Worm (Caenorhabditis elegans) whole organism, L2 larva: Measurements from ENCODE around the gene srsx-33.
A peak's percentile ranks its signal among the peaks of the same experiment; 100 is the strongest.

ENCODE experiments used
- C34F6.9 ChIP-seq: fragments of 150-350 bp; optimal IDR thresholded peaks from 2 replicates; lab custom pipeline; 2014; ENCODE audit warnings: missing biosample characterization, missing genetic modification characterization
- F13H6.1 ChIP-seq: sonication (generic microtip); optimal IDR thresholded peaks from 2 replicates; lab custom pipeline; 2016; ENCODE audit warnings: missing genetic modification characterization, missing compliant biosample characterization
- Y55F3AM.14 ChIP-seq: fragments of 200-800 bp; sonication (Bioruptor generic); optimal IDR thresholded peaks from 2 replicates; lab custom pipeline; 2018; ENCODE audit warnings: mild to moderate bottlenecking, missing genetic modification characterization, missing compliant biosample characterization
- ZK546.5 ChIP-seq: sonication (generic microtip); optimal IDR thresholded peaks from 2 replicates; lab custom pipeline; 2017; ENCODE audit warnings: missing biosample characterization, missing genetic modification characterization
- aly-2 ChIP-seq: fragments of 150-350 bp; optimal IDR thresholded peaks from 2 replicates; lab custom pipeline; 2014; ENCODE audit warnings: missing biosample characterization, missing genetic modification characterization
- ama-1 ChIP-seq: fragments of 150-350 bp; optimal IDR thresholded peaks from 2 replicates; lab custom pipeline; 2018; ENCODE audit warnings: inconsistent platforms
- blmp-1 ChIP-seq: sonication (generic microtip); optimal IDR thresholded peaks from 2 replicates; lab custom pipeline; 2017; ENCODE audit warnings: missing genetic modification characterization, mild to moderate bottlenecking, missing compliant biosample characterization, antibody characterized with exemption, moderate library complexity; ENCODE audit not compliant: insufficient read depth
- ceh-82 ChIP-seq: fragments of 150-350 bp; optimal IDR thresholded peaks from 2 replicates; lab custom pipeline; 2014; ENCODE audit warnings: missing biosample characterization, missing genetic modification characterization
- crh-2 ChIP-seq: sonication (generic microtip); optimal IDR thresholded peaks from 2 replicates; lab custom pipeline; 2017; ENCODE audit warnings: missing biosample characterization, missing genetic modification characterization
- dmd-4 ChIP-seq: sonication (generic microtip); optimal IDR thresholded peaks from 2 replicates; lab custom pipeline; 2017; ENCODE audit warnings: missing biosample characterization, missing genetic modification characterization
- egl-27 ChIP-seq: sonication (generic microtip); optimal IDR thresholded peaks from 3 replicates; lab custom pipeline; 2017; ENCODE audit warnings: missing biosample characterization, missing genetic modification reagents, missing genetic modification characterization
- elt-1 ChIP-seq: fragments of 150-350 bp; optimal IDR thresholded peaks from 2 replicates; lab custom pipeline; 2014; ENCODE audit warnings: missing biosample characterization, missing genetic modification characterization
- elt-3 ChIP-seq: sonication (generic microtip); optimal IDR thresholded peaks from 2 replicates; lab custom pipeline; 2017; ENCODE audit warnings: missing biosample characterization, missing genetic modification characterization
- gmeb-1 ChIP-seq: fragments of 150-350 bp; optimal IDR thresholded peaks from 2 replicates; lab custom pipeline; 2014; ENCODE audit warnings: missing biosample characterization, missing genetic modification characterization
- lin-11 ChIP-seq: fragments of 150-350 bp; sonication (generic microtip); optimal IDR thresholded peaks from 2 replicates; lab custom pipeline; 2014; ENCODE audit warnings: missing biosample characterization, missing genetic modification characterization, inconsistent platforms, mixed read lengths
- lin-13 ChIP-seq: fragments of 150-350 bp; optimal IDR thresholded peaks from 2 replicates; lab custom pipeline; 2014; ENCODE audit warnings: missing biosample characterization, missing genetic modification reagents, missing genetic modification characterization
- lsy-2 ChIP-seq, 2 experiments: fragments of 150-350 bp in 1 of 2; sonication (generic microtip) in 1 of 2; optimal IDR thresholded peaks; 2 replicates each; lab custom pipeline; 2014 to 2017; ENCODE audit warnings: missing biosample characterization in 2 of 2, missing genetic modification characterization in 2 of 2
- mab-5 ChIP-seq: fragments of 150-350 bp; optimal IDR thresholded peaks from 2 replicates; lab custom pipeline; 2014; ENCODE audit warnings: missing biosample characterization, missing genetic modification characterization
- mdl-1 ChIP-seq, 2 experiments: fragments of 150-350 bp in 1 of 2; sonication (generic microtip) in 1 of 2; optimal IDR thresholded peaks; 2 replicates each; lab custom pipeline; 2017; ENCODE audit warnings: missing biosample characterization in 2 of 2, missing genetic modification characterization in 2 of 2
- nhr-10 ChIP-seq: sonication (generic microtip); optimal IDR thresholded peaks from 2 replicates; lab custom pipeline; 2017; ENCODE audit warnings: missing biosample characterization, missing genetic modification characterization
- nhr-11 ChIP-seq: fragments of 150-350 bp; optimal IDR thresholded peaks from 2 replicates; lab custom pipeline; 2014; ENCODE audit warnings: missing biosample characterization, missing genetic modification characterization
- nhr-12 ChIP-seq: fragments of 150-350 bp; optimal IDR thresholded peaks from 2 replicates; lab custom pipeline; 2014; ENCODE audit warnings: missing biosample characterization, missing genetic modification characterization
- nhr-129 ChIP-seq: fragments of 150-350 bp; optimal IDR thresholded peaks from 2 replicates; lab custom pipeline; 2014; ENCODE audit warnings: missing biosample characterization, missing genetic modification characterization
- nhr-21 ChIP-seq: fragments of 150-350 bp; optimal IDR thresholded peaks from 2 replicates; lab custom pipeline; 2014; ENCODE audit warnings: missing biosample characterization, missing genetic modification characterization
- nhr-25 ChIP-seq: fragments of 150-350 bp; sonication (generic microtip); optimal IDR thresholded peaks from 3 replicates; lab custom pipeline; 2014; ENCODE audit warnings: missing biosample characterization, missing genetic modification characterization
- nhr-6 ChIP-seq: fragments of 150-350 bp; optimal IDR thresholded peaks from 2 replicates; lab custom pipeline; 2014; ENCODE audit warnings: missing biosample characterization, missing genetic modification characterization
- nhr-77 ChIP-seq: fragments of 150-350 bp; optimal IDR thresholded peaks from 2 replicates; lab custom pipeline; 2014; ENCODE audit warnings: missing biosample characterization, missing genetic modification characterization
- peb-1 ChIP-seq: fragments of 150-350 bp; optimal IDR thresholded peaks from 2 replicates; lab custom pipeline; 2014; ENCODE audit warnings: missing biosample characterization, missing genetic modification characterization
- sma-9 ChIP-seq, 2 experiments: fragments of 150-350 bp in 1 of 2; sonication (generic microtip) in 1 of 2; optimal IDR thresholded peaks; 2 replicates each; lab custom pipeline; 2014 to 2016; ENCODE audit warnings: missing genetic modification characterization in 2 of 2, mild to moderate bottlenecking in 1 of 2, missing biosample characterization in 1 of 2, missing compliant biosample characterization in 1 of 2, missing genetic modification reagents in 1 of 2, moderate library complexity in 1 of 2
- unc-39 ChIP-seq: fragments of 150-350 bp; optimal IDR thresholded peaks from 2 replicates; lab custom pipeline; 2014; ENCODE audit warnings: missing biosample characterization, missing genetic modification characterization
- unc-55 ChIP-seq: fragments of 150-350 bp; sonication (generic microtip); optimal IDR thresholded peaks from 3 replicates; lab custom pipeline; 2014; ENCODE audit warnings: missing biosample characterization, missing genetic modification reagents, missing genetic modification characterization
- unc-62 ChIP-seq: fragments of 150-350 bp; optimal IDR thresholded peaks from 2 replicates; lab custom pipeline; 2014; ENCODE audit warnings: missing biosample characterization, missing genetic modification reagents, missing genetic modification characterization
- ztf-1 ChIP-seq: fragments of 200-800 bp; sonication (Bioruptor generic); conservative IDR thresholded peaks from 2 replicates; pipeline ENCODE4 v1.3.6; 2022; ENCODE audit warnings: missing genetic modification characterization, missing compliant biosample characterization
- ztf-11 ChIP-seq: sonication (generic microtip); optimal IDR thresholded peaks from 2 replicates; lab custom pipeline; 2017; ENCODE audit warnings: missing biosample characterization, missing genetic modification characterization

The srsx-33 gene

ce11 chrV:11223698-11224097, 28.6 kb downstream of the srsx-33 start:
- TF ChIP-seq unc-39 (tag; lab: Kevin White, UChicago) (no peak), mdl-1 (tag; optimal IDR thresholded peaks at IDR 0.05; lab: Kevin White, UChicago) (no peak), unc-62 (GFP tag; lab: Kevin White, UChicago) (no peak), C34F6.9 (tag; lab: Kevin White, UChicago) (no peak), lin-11 (tag; lab: Kevin White, UChicago) (no peak), nhr-21 (tag; lab: Kevin White, UChicago) (no peak), ztf-11 (tag; lab: Kevin White, UChicago) (no peak), nhr-11 (no peak), ztf-1 (no peak), peb-1 (tag; lab: Kevin White, UChicago) (no peak), dmd-4 (no peak), ama-1 (lab: Kevin White, UChicago) (no peak)
- TF ChIP-seq, all 48 proteins: peak for 0

ce11 chrV:11220936-11221335, 31.4 kb downstream of the srsx-33 start, which contains the start of gene T19B10.2:
TSS of gene T19B10.2 (plus strand) at chrV:11221302.
- TF ChIP-seq elt-1 (tag; lab: Kevin White, UChicago): peak; percentile 87
- TF ChIP-seq nhr-10 (tag; lab: Kevin White, UChicago): no peak
- TF ChIP-seq, all 48 proteins: peak for 1

- no peak for TF ChIP-seq ZK546.5 (tag; lab: Kevin White, UChicago)
- no peak for TF ChIP-seq nhr-6 (tag; lab: Kevin White, UChicago)
- TF ChIP-seq C34F6.9 (tag; lab: Kevin White, UChicago): no peak
- no peak for TF ChIP-seq ztf-11 (tag; lab: Kevin White, UChicago)
- no peak for TF ChIP-seq gmeb-1 (tag; lab: Kevin White, UChicago)
- TF ChIP-seq ceh-82 (tag; lab: Kevin White, UChicago): no peak
- no peak for TF ChIP-seq elt-1 (tag; lab: Kevin White, UChicago)
- no peak for TF ChIP-seq unc-55 (GFP tag; lab: Kevin White, UChicago)
- TF ChIP-seq lin-13 (GFP tag; lab: Kevin White, UChicago): no peak
- no peak for TF ChIP-seq nhr-129 (tag; lab: Kevin White, UChicago)
- no peak for TF ChIP-seq blmp-1 (tag; lab: Kevin White, UChicago)
- no peak for TF ChIP-seq aly-2 (tag; lab: Kevin White, UChicago)
Measured at ce11 chrV:11220415-11220814, 31.9 kb downstream of the srsx-33 start.

- TF ChIP-seq nhr-25 (tag; lab: Kevin White, UChicago) (no peak), crh-2 (tag; lab: Kevin White, UChicago) (peak; percentile 28), ceh-82 (tag; lab: Kevin White, UChicago) (no peak), nhr-129 (tag; lab: Kevin White, UChicago) (peak; percentile 34), gmeb-1 (tag; lab: Kevin White, UChicago) (peak; percentile 23), mab-5 (tag; lab: Kevin White, UChicago) (no peak), sma-9 (GFP tag; optimal IDR thresholded peaks at IDR 0.05; lab: Kevin White, UChicago) (peak; percentile 24), sma-9 (tag; optimal IDR thresholded peaks at IDR 0.05; lab: Kevin White, UChicago) (no peak)
Measured at ce11 chrV:11217394-11217793, 34.9 kb downstream of the srsx-33 start, which contains the start of gene cyp-29A2. TSS of gene cyp-29A2 (plus strand) at chrV:11217583.

- TF ChIP-seq lin-11 (tag; lab: Kevin White, UChicago) (no peak), nhr-77 (tag; lab: Kevin White, UChicago) (no peak), F13H6.1 (tag; lab: Kevin White, UChicago) (no peak), unc-39 (tag; lab: Kevin White, UChicago) (no peak), nhr-11 (no peak), unc-55 (GFP tag; lab: Kevin White, UChicago) (no peak), elt-3 (tag; lab: Kevin White, UChicago) (no peak), mab-5 (tag; lab: Kevin White, UChicago) (no peak), lin-13 (GFP tag; lab: Kevin White, UChicago) (no peak), ztf-11 (tag; lab: Kevin White, UChicago) (no peak), ztf-1 (no peak), Y55F3AM.14 (no peak), nhr-12 (no peak), mdl-1 (tag; optimal IDR thresholded peaks at IDR 0.05; lab: Kevin White, UChicago) (no peak), egl-27 (no peak), nhr-129 (tag; lab: Kevin White, UChicago) (no peak), nhr-21 (tag; lab: Kevin White, UChicago) (no peak), lsy-2 (tag; optimal IDR thresholded peaks at IDR 0.05; lab: Kevin White, UChicago) (no peak), nhr-25 (tag; lab: Kevin White, UChicago) (no peak)
Measured at ce11 chrV:11216137-11216536, 36.2 kb downstream of the srsx-33 start.
